Worm (Caenorhabditis elegans) whole organism, L4/young adult: ENCODE data around the gene olrn-1.

Experiments
- W03F9.2 ChIP-seq: fragments of 150-350 bp; optimal IDR thresholded peaks from 2 replicates; lab custom pipeline; 2014; ENCODE audit warnings: missing biosample characterization, missing genetic modification characterization
- dao-5 ChIP-seq: sonication (generic microtip); optimal IDR thresholded peaks from 2 replicates; lab custom pipeline; 2016; ENCODE audit warnings: missing genotype, missing genetic modification characterization, moderate library complexity, missing compliant biosample characterization
- him-1 ChIP-seq: sonication (generic microtip); optimal IDR thresholded peaks from 2 replicates; lab custom pipeline; 2016; ENCODE audit warnings: missing genotype, missing genetic modification reagents, missing genetic modification characterization, missing compliant biosample characterization

DNA sequence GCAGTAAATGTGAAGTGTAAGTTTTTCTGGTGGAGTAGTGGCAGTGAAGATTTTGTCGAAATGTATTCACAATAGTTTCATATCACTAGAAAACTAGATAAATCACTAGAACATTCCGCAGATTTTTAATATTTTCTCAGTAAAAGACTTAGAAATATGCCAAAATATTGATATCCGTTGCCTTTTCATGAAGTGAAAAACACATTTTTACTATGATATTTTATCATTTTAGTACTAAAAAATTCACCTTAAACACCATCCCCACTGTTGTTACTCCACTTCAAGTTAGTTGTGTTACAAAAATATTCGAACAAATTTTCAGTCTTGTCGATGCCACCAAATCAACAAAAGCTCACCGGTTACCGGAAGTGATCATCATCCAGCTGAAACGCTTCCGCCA lies 55.9 kb downstream of the olrn-1 start:
- TF ChIP-seq him-1 (tag; lab: Kevin White, UChicago): no peak
- TF ChIP-seq dao-5 (tag; lab: Kevin White, UChicago): no peak
- no peak for TF ChIP-seq W03F9.2 (tag; lab: Kevin White, UChicago)
